Fruit fly (Drosophila melanogaster) whole organism, embryonic: ENCODE results near the gene Pdzd8.

ENCODE experiments used
- ATbp ChIP-seq: fragments of 200-800 bp; sonication (Bioruptor generic); optimal IDR thresholded peaks from 2 replicates; lab custom pipeline; 2017; ENCODE audit warnings: missing biosample characterization, mild to moderate bottlenecking, missing genetic modification characterization, missing genetic modification reagents
- Atf-2 ChIP-seq: fragments of 200-800 bp; sonication (Bioruptor generic); optimal IDR thresholded peaks from 2 replicates; lab custom pipeline; 2016; ENCODE audit warnings: missing biosample characterization, missing genetic modification characterization
- CG1024 ChIP-seq: fragments of 200-800 bp; sonication (Bioruptor generic); IDR thresholded peaks from 2 replicates; pipeline ENCODE4 v1.3.6; 2022; ENCODE audit warnings: missing biosample characterization, missing genetic modification characterization
- CG11085 ChIP-seq: fragments of 200-800 bp; sonication (Bioruptor generic); IDR thresholded peaks from 2 replicates; pipeline ENCODE4 v1.3.6; 2022; ENCODE audit warnings: missing biosample characterization, missing genetic modification characterization
- CG11723 ChIP-seq: fragments of 200-800 bp; sonication (Bioruptor generic); optimal IDR thresholded peaks from 2 replicates; lab custom pipeline; 2017; ENCODE audit warnings: missing biosample characterization, mild to moderate bottlenecking, missing genetic modification characterization
- CG14050 ChIP-seq: fragments of 200-800 bp; sonication (Bioruptor generic); IDR thresholded peaks from 3 replicates; pipeline ENCODE4 v1.3.6; 2022; ENCODE audit warnings: missing biosample characterization, missing genetic modification characterization
- CG14667 ChIP-seq: fragments of 200-800 bp; sonication (Bioruptor generic); IDR thresholded peaks from 2 replicates; pipeline ENCODE4 v1.3.6; 2022; ENCODE audit warnings: missing biosample characterization, missing genetic modification characterization
- CG1529 ChIP-seq: fragments of 200-800 bp; sonication (Bioruptor generic); optimal IDR thresholded peaks from 3 replicates; lab custom pipeline; 2018; ENCODE audit warnings: missing biosample characterization, missing genetic modification characterization
- CG15696 ChIP-seq: fragments of 200-800 bp; sonication (Bioruptor generic); optimal IDR thresholded peaks from 2 replicates; lab custom pipeline; 2019; ENCODE audit warnings: missing biosample characterization, mild to moderate bottlenecking, missing genetic modification characterization, moderate library complexity
- CG16815 ChIP-seq: fragments of 200-800 bp; sonication (Bioruptor generic); optimal IDR thresholded peaks from 3 replicates; lab custom pipeline; 2017; ENCODE audit warnings: missing biosample characterization, mild to moderate bottlenecking, missing genetic modification characterization
- CG17612 ChIP-seq: fragments of 200-800 bp; sonication (Bioruptor generic); IDR thresholded peaks from 2 replicates; pipeline ENCODE4 v1.3.6; 2022; ENCODE audit warnings: missing biosample characterization, missing genetic modification characterization
- CG18619 ChIP-seq: fragments of 200-800 bp; sonication (Bioruptor generic); optimal IDR thresholded peaks from 3 replicates; lab custom pipeline; 2017; ENCODE audit warnings: missing biosample characterization, mild to moderate bottlenecking, missing genetic modification characterization
- CG32767 ChIP-seq: fragments of 200-800 bp; sonication (Bioruptor generic); IDR thresholded peaks from 2 replicates; pipeline ENCODE4 v1.3.6; 2022; ENCODE audit warnings: missing biosample characterization, missing genetic modification characterization
- CG33213 ChIP-seq: fragments of 200-800 bp; sonication (Bioruptor generic); optimal IDR thresholded peaks from 3 replicates; lab custom pipeline; 2016; ENCODE audit warnings: missing biosample characterization, missing genetic modification characterization
- CG43689 ChIP-seq: fragments of 200-800 bp; sonication (Bioruptor generic); IDR thresholded peaks from 2 replicates; pipeline ENCODE4 v1.3.6; 2022; ENCODE audit warnings: missing biosample characterization, missing genetic modification characterization
- CG6791 ChIP-seq: fragments of 200-800 bp; sonication (Bioruptor generic); IDR thresholded peaks from 3 replicates; pipeline ENCODE4 v1.3.6; 2022; ENCODE audit warnings: missing biosample characterization, missing genetic modification characterization; ENCODE audit not compliant: partially characterized antibody
- CG7786 ChIP-seq: fragments of 200-800 bp; sonication (Bioruptor generic); optimal IDR thresholded peaks from 2 replicates; lab custom pipeline; 2016; ENCODE audit warnings: missing biosample characterization, missing genetic modification characterization
- CG9727 ChIP-seq: fragments of 200-800 bp; sonication (Bioruptor generic); optimal IDR thresholded peaks from 3 replicates; lab custom pipeline; 2017; ENCODE audit warnings: missing biosample characterization, mild to moderate bottlenecking, missing genetic modification characterization
- Camta ChIP-seq: fragments of 200-800 bp; sonication (Bioruptor generic); optimal IDR thresholded peaks from 2 replicates; lab custom pipeline; 2016; ENCODE audit warnings: missing biosample characterization, missing genetic modification characterization
- D19B ChIP-seq: fragments of 200-800 bp; sonication (Bioruptor generic); optimal IDR thresholded peaks from 2 replicates; lab custom pipeline; 2017; ENCODE audit warnings: missing biosample characterization, mild to moderate bottlenecking, missing genetic modification characterization
- Dad ChIP-seq: fragments of 200-800 bp; sonication (Bioruptor generic); optimal IDR thresholded peaks from 3 replicates; lab custom pipeline; 2016; ENCODE audit warnings: missing biosample characterization, missing genetic modification characterization
- Dek ChIP-seq: fragments of 200-800 bp; sonication (Bioruptor generic); optimal IDR thresholded peaks from 3 replicates; lab custom pipeline; 2019; ENCODE audit warnings: missing biosample characterization, mild to moderate bottlenecking, missing genetic modification characterization, moderate library complexity
- Dip3 ChIP-seq: fragments of 200-800 bp; sonication (Bioruptor generic); optimal IDR thresholded peaks from 3 replicates; lab custom pipeline; 2016; ENCODE audit warnings: missing biosample characterization, missing genetic modification characterization
- Dp ChIP-seq: fragments of 200-800 bp; sonication (Bioruptor generic); optimal IDR thresholded peaks from 2 replicates; lab custom pipeline; 2018; ENCODE audit warnings: missing biosample characterization, mild to moderate bottlenecking, missing genetic modification characterization, moderate library complexity
- H15 ChIP-seq: fragments of 200-800 bp; sonication (Bioruptor generic); IDR thresholded peaks from 3 replicates; pipeline ENCODE4 v1.3.6; 2022; ENCODE audit warnings: missing biosample characterization, missing genetic modification characterization
- HmgD ChIP-seq: fragments of 200-800 bp; sonication (Bioruptor generic); optimal IDR thresholded peaks from 3 replicates; lab custom pipeline; 2016; ENCODE audit warnings: missing biosample characterization, missing genetic modification characterization
- Hr3 ChIP-seq: fragments of 200-800 bp; sonication (Bioruptor generic); optimal IDR thresholded peaks from 3 replicates; lab custom pipeline; 2016; ENCODE audit warnings: missing biosample characterization, missing genetic modification characterization
- Mes4 ChIP-seq: fragments of 200-800 bp; sonication (Bioruptor generic); optimal IDR thresholded peaks from 2 replicates; lab custom pipeline; 2016; ENCODE audit warnings: missing biosample characterization, missing genetic modification characterization
- NFAT ChIP-seq: fragments of 200-800 bp; sonication (Bioruptor generic); IDR thresholded peaks from 2 replicates; pipeline ENCODE4 v1.3.6; 2022; ENCODE audit warnings: missing biosample characterization, missing genetic modification characterization
- Ravus ChIP-seq: fragments of 200-800 bp; sonication (Bioruptor generic); IDR thresholded peaks from 2 replicates; pipeline ENCODE4 v1.3.6; 2022; ENCODE audit warnings: missing biosample characterization, missing genetic modification characterization
- Rx ChIP-seq: fragments of 200-800 bp; sonication (Bioruptor generic); IDR thresholded peaks from 2 replicates; pipeline ENCODE4 v1.3.6; 2022; ENCODE audit warnings: missing biosample characterization, missing genetic modification characterization
- Scr ChIP-seq: fragments of 200-800 bp; sonication (Bioruptor generic); IDR thresholded peaks from 2 replicates; pipeline ENCODE4 v1.3.6; 2022; ENCODE audit warnings: missing biosample characterization, missing genetic modification characterization; ENCODE audit not compliant: partially characterized antibody
- Spps ChIP-seq: fragments of 200-800 bp; sonication (Bioruptor generic); optimal IDR thresholded peaks from 2 replicates; lab custom pipeline; 2018; ENCODE audit warnings: missing biosample characterization, mild to moderate bottlenecking, missing genetic modification characterization
- Sry-β ChIP-seq: fragments of 200-800 bp; sonication (Bioruptor generic); optimal IDR thresholded peaks from 2 replicates; lab custom pipeline; 2018; ENCODE audit warnings: missing biosample characterization, mild to moderate bottlenecking, missing genetic modification characterization, moderate library complexity
- TFAM ChIP-seq: fragments of 200-800 bp; sonication (Bioruptor generic); optimal IDR thresholded peaks from 2 replicates; lab custom pipeline; 2017; ENCODE audit warnings: missing biosample characterization, missing genetic modification characterization, inconsistent platforms
- Xbp1 ChIP-seq: fragments of 200-800 bp; sonication (Bioruptor generic); optimal IDR thresholded peaks from 3 replicates; lab custom pipeline; 2016; ENCODE audit warnings: missing biosample characterization, mild to moderate bottlenecking, missing genetic modification characterization
- ash1 ChIP-seq: fragments of 200-800 bp; sonication (Bioruptor generic); optimal IDR thresholded peaks from 2 replicates; lab custom pipeline; 2018; ENCODE audit warnings: missing biosample characterization, mild to moderate bottlenecking, missing genetic modification characterization
- bbx ChIP-seq: fragments of 200-800 bp; sonication (Bioruptor generic); IDR thresholded peaks from 2 replicates; pipeline ENCODE4 v1.3.6; 2022; ENCODE audit warnings: missing biosample characterization, missing genetic modification characterization; ENCODE audit not compliant: partially characterized antibody
- br ChIP-seq: fragments of >200 bp; optimal IDR thresholded peaks from 2 replicates; lab custom pipeline; 2017
- cato ChIP-seq: fragments of 200-800 bp; sonication (Bioruptor generic); optimal IDR thresholded peaks from 2 replicates; lab custom pipeline; 2016; ENCODE audit warnings: missing biosample characterization, missing genetic modification characterization, borderline replicate concordance
- croc ChIP-seq: fragments of 200-800 bp; sonication (Bioruptor generic); conservative IDR thresholded peaks from 3 replicates; pipeline ENCODE4 v1.3.6; 2022; ENCODE audit warnings: missing biosample characterization, missing genetic modification characterization
- ftz-f1 ChIP-seq: fragments of 200-800 bp; sonication (Bioruptor generic); optimal IDR thresholded peaks from 2 replicates; lab custom pipeline; 2016; ENCODE audit warnings: missing biosample characterization, missing genetic modification characterization
- ham ChIP-seq: fragments of 200-800 bp; sonication (Bioruptor generic); IDR thresholded peaks from 2 replicates; pipeline ENCODE4 v1.3.6; 2022; ENCODE audit warnings: missing biosample characterization, missing genetic modification characterization
- hth ChIP-seq: fragments of >200 bp; optimal IDR thresholded peaks from 2 replicates; lab custom pipeline; 2017; ENCODE audit warnings: inconsistent platforms
- run ChIP-seq: fragments of 200-800 bp; sonication (Bioruptor generic); optimal IDR thresholded peaks from 3 replicates; lab custom pipeline; 2018; ENCODE audit warnings: missing biosample characterization, mild to moderate bottlenecking, missing genetic modification characterization
- salm ChIP-seq: fragments of 200-800 bp; sonication (Bioruptor generic); optimal IDR thresholded peaks from 2 replicates; lab custom pipeline; 2018; ENCODE audit warnings: missing biosample characterization, mild to moderate bottlenecking, missing genetic modification characterization
- sna ChIP-seq: fragments of 200-800 bp; sonication (Bioruptor generic); IDR thresholded peaks from 2 replicates; pipeline ENCODE4 v1.3.6; 2022; ENCODE audit warnings: missing biosample characterization, missing genetic modification characterization; ENCODE audit not compliant: partially characterized antibody
- tin ChIP-seq: fragments of 200-800 bp; sonication (Bioruptor generic); optimal IDR thresholded peaks from 3 replicates; lab custom pipeline; 2016; ENCODE audit warnings: missing biosample characterization, missing genetic modification characterization
- trem ChIP-seq: fragments of 200-800 bp; optimal IDR thresholded peaks from 3 replicates; lab custom pipeline; 2019; ENCODE audit warnings: missing biosample characterization, mild to moderate bottlenecking, missing genetic modification characterization, moderate library complexity
- usp ChIP-seq: fragments of >200 bp; optimal IDR thresholded peaks from 2 replicates; lab custom pipeline; 2017; ENCODE audit warnings: missing biosample characterization, missing genetic modification characterization
- wek ChIP-seq: fragments of 200-800 bp; sonication (Bioruptor generic); optimal IDR thresholded peaks from 3 replicates; lab custom pipeline; 2018; ENCODE audit warnings: missing biosample characterization, mild to moderate bottlenecking, missing genetic modification characterization, moderate library complexity
- zen2 ChIP-seq: fragments of 200-800 bp; sonication (Bioruptor generic); IDR thresholded peaks from 3 replicates; pipeline ENCODE4 v1.3.6; 2022; ENCODE audit warnings: missing biosample characterization, missing genetic modification characterization; ENCODE audit not compliant: partially characterized antibody
- zf30C ChIP-seq: fragments of 200-800 bp; sonication (Bioruptor generic); optimal IDR thresholded peaks from 3 replicates; lab custom pipeline; 2018; ENCODE audit warnings: missing biosample characterization, mild to moderate bottlenecking, missing genetic modification characterization

Gene Pdzd8

DNA sequence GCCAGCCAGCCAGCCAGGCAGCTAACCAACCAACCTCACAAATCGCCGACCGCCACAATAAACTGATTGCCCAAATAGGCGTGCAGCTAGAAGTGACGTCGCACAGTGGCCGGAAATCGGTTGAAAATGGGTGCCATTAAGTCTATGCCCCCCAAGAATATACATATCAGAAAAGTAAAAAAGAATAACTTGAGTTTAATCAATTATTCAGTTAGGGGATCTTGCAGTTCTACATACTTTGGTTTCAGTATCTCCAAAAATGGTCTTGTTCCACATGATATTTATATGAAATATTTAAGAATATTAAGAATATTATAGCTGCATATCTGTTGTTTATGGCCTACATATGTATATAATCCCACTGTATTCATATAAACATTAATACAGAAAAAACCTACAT lies 45.3 kb downstream of the Pdzd8 start (continued):
- TF ChIP-seq CG11085 (GFP tag; lab: Robert Waterston, UW) (no peak), croc (no peak), zen2 (GFP tag; lab: Robert Waterston, UW) (no peak), ham (no peak), wek (no peak), CG11723 (GFP tag; lab: Kevin White, UChicago) (peak; percentile 24), Camta (GFP tag; lab: Kevin White, UChicago) (no peak), CG33213 (GFP tag; lab: Kevin White, UChicago) (no peak), Sry-β (no peak), usp (GFP tag; lab: Kevin White, UChicago) (no peak), CG32767 (GFP tag; lab: Robert Waterston, UW) (no peak), Spps (tag; lab: Kevin White, UChicago) (no peak), hth (lab: Kevin White, UChicago) (no peak), Scr (GFP tag; lab: Robert Waterston, UW) (no peak), sna (no peak), CG14050 (GFP tag; lab: Robert Waterston, UW) (no peak), HmgD (no peak), br (lab: Kevin White, UChicago) (no peak), CG1529 (GFP tag; lab: Kevin White, UChicago) (no peak), CG1024 (GFP tag; lab: Robert Waterston, UW) (no peak), CG16815 (no peak), Rx (GFP tag; lab: Robert Waterston, UW) (no peak), zf30C (GFP tag; lab: Kevin White, UChicago) (no peak), Ravus (GFP tag; lab: Robert Waterston, UW) (no peak), CG43689 (GFP tag; lab: Robert Waterston, UW) (no peak), Dad (GFP tag; lab: Kevin White, UChicago) (no peak), Dip3 (peak; percentile 10), trem (tag; lab: Kevin White, UChicago) (no peak), run (no peak), salm (tag; lab: Kevin White, UChicago) (peak; percentile 16), cato (GFP tag; lab: Kevin White, UChicago) (no peak), Hr3 (GFP tag; lab: Kevin White, UChicago) (peak; percentile 16), Xbp1 (peak; percentile 33), CG18619 (GFP tag; lab: Kevin White, UChicago) (peak; percentile 37), CG15696 (tag; lab: Kevin White, UChicago) (no peak), CG17612 (no peak), Dp (GFP tag; lab: Kevin White, UChicago) (no peak), H15 (GFP tag; lab: Robert Waterston, UW) (no peak), CG6791 (GFP tag; lab: Robert Waterston, UW) (no peak), ash1 (GFP tag; lab: Kevin White, UChicago) (no peak), CG14667 (GFP tag; lab: Robert Waterston, UW) (no peak), NFAT (no peak), CG7786 (GFP tag; lab: Kevin White, UChicago) (no peak), ATbp (GFP tag; lab: Kevin White, UChicago) (peak; percentile 32), ftz-f1 (GFP tag; lab: Kevin White, UChicago) (no peak), tin (GFP tag; lab: Kevin White, UChicago) (no peak), bbx (GFP tag; lab: Robert Waterston, UW) (no peak), Mes4 (GFP tag; lab: Kevin White, UChicago) (no peak), Atf-2 (GFP tag; lab: Kevin White, UChicago) (no peak), Dek (peak; percentile 37), D19B (GFP tag; lab: Kevin White, UChicago) (peak; percentile 27), CG9727 (GFP tag; lab: Kevin White, UChicago) (no peak), TFAM (GFP tag; lab: Kevin White, UChicago) (no peak)
